Worm (Caenorhabditis elegans) whole organism, late embryonic: Measurements from ENCODE around the gene F34H10.4.

Experiments
- K02D7.2 ChIP-seq: sonication (generic microtip); optimal IDR thresholded peaks from 2 replicates; lab custom pipeline; 2017; ENCODE audit warnings: mild to moderate bottlenecking, missing genetic modification characterization, missing compliant biosample characterization
- T23F11.4 ChIP-seq: fragments of 200-800 bp; sonication (Bioruptor generic); optimal IDR thresholded peaks from 2 replicates; lab custom pipeline; 2018; ENCODE audit warnings: mild to moderate bottlenecking, missing genetic modification characterization, missing compliant biosample characterization
- ahr-1 ChIP-seq: sonication (generic microtip); optimal IDR thresholded peaks from 2 replicates; lab custom pipeline; 2016; ENCODE audit warnings: missing genetic modification characterization, missing compliant biosample characterization
- ama-1 ChIP-seq: fragments of 150-350 bp; optimal IDR thresholded peaks from 2 replicates; lab custom pipeline; 2014
- ceh-14 ChIP-seq: sonication (generic microtip); optimal IDR thresholded peaks from 2 replicates; lab custom pipeline; 2016; ENCODE audit warnings: missing genotype, missing genetic modification characterization, missing compliant biosample characterization
- ceh-18 ChIP-seq: sonication (generic microtip); optimal IDR thresholded peaks from 2 replicates; lab custom pipeline; 2016; ENCODE audit warnings: missing genetic modification characterization, missing compliant biosample characterization
- ceh-22 ChIP-seq: sonication (generic microtip); optimal IDR thresholded peaks from 2 replicates; lab custom pipeline; 2017; ENCODE audit warnings: missing biosample characterization, missing genetic modification characterization
- ceh-24 ChIP-seq: sonication (generic microtip); optimal IDR thresholded peaks from 2 replicates; lab custom pipeline; 2016; ENCODE audit warnings: mild to moderate bottlenecking, missing genetic modification characterization, missing compliant biosample characterization
- ceh-30 ChIP-seq: fragments of 150-350 bp; optimal IDR thresholded peaks from 2 replicates; lab custom pipeline; 2014; ENCODE audit warnings: missing biosample characterization, missing genetic modification characterization
- ceh-31 ChIP-seq: sonication (generic microtip); optimal IDR thresholded peaks from 2 replicates; lab custom pipeline; 2016; ENCODE audit warnings: missing genetic modification characterization, missing compliant biosample characterization
- ceh-34 ChIP-seq: sonication (generic microtip); optimal IDR thresholded peaks from 2 replicates; lab custom pipeline; 2016; ENCODE audit warnings: mild to moderate bottlenecking, missing genetic modification characterization, missing compliant biosample characterization
- ceh-6 ChIP-seq: fragments of 200-800 bp; sonication (Bioruptor generic); optimal IDR thresholded peaks from 2 replicates; lab custom pipeline; 2018; ENCODE audit warnings: mild to moderate bottlenecking, missing genetic modification characterization, missing compliant biosample characterization
- che-1 ChIP-seq: sonication (generic microtip); optimal IDR thresholded peaks from 2 replicates; lab custom pipeline; 2016; ENCODE audit warnings: mild to moderate bottlenecking, missing genetic modification characterization, missing compliant biosample characterization
- dmd-4 ChIP-seq: sonication (generic microtip); optimal IDR thresholded peaks from 2 replicates; lab custom pipeline; 2016; ENCODE audit warnings: borderline replicate concordance, missing genetic modification characterization, missing compliant biosample characterization
- dve-1 ChIP-seq: sonication (generic microtip); optimal IDR thresholded peaks from 2 replicates; lab custom pipeline; 2017; ENCODE audit warnings: antibody characterized with exemption, mild to moderate bottlenecking, missing genetic modification characterization, missing compliant biosample characterization
- elt-4 ChIP-seq: sonication (generic microtip); optimal IDR thresholded peaks from 2 replicates; lab custom pipeline; 2016; ENCODE audit warnings: missing genetic modification characterization, missing compliant biosample characterization
- fkh-10 ChIP-seq: fragments of 150-350 bp; optimal IDR thresholded peaks from 2 replicates; lab custom pipeline; 2014; ENCODE audit warnings: missing biosample characterization, missing genetic modification reagents, missing genetic modification characterization
- hlh-15 ChIP-seq: sonication (generic microtip); optimal IDR thresholded peaks from 2 replicates; lab custom pipeline; 2016; ENCODE audit warnings: missing genetic modification characterization, missing compliant biosample characterization
- hlh-6 ChIP-seq: sonication (generic microtip); optimal IDR thresholded peaks from 2 replicates; lab custom pipeline; 2016; ENCODE audit warnings: missing genotype, missing genetic modification characterization, missing compliant biosample characterization
- lim-6 ChIP-seq: sonication (generic microtip); optimal IDR thresholded peaks from 2 replicates; lab custom pipeline; 2016; ENCODE audit warnings: missing genetic modification characterization, missing compliant biosample characterization
- lin-11 ChIP-seq: fragments of 200-800 bp; sonication (Bioruptor generic); optimal IDR thresholded peaks from 2 replicates; lab custom pipeline; 2018; ENCODE audit warnings: mild to moderate bottlenecking, missing genetic modification characterization, missing compliant biosample characterization
- madf-2 ChIP-seq: sonication (generic microtip); optimal IDR thresholded peaks from 2 replicates; lab custom pipeline; 2017; ENCODE audit warnings: missing genetic modification characterization, missing compliant biosample characterization
- nhr-232 ChIP-seq: sonication (generic microtip); optimal IDR thresholded peaks from 2 replicates; lab custom pipeline; 2016; ENCODE audit warnings: missing genetic modification characterization, missing compliant biosample characterization
- npax-4 ChIP-seq: sonication (generic microtip); optimal IDR thresholded peaks from 2 replicates; lab custom pipeline; 2016; ENCODE audit warnings: missing genetic modification characterization, missing compliant biosample characterization
- pax-1 ChIP-seq: fragments of 150-350 bp; optimal IDR thresholded peaks from 2 replicates; lab custom pipeline; 2014; ENCODE audit warnings: missing biosample characterization, missing genetic modification characterization
- pha-2 ChIP-seq: sonication (generic microtip); optimal IDR thresholded peaks from 2 replicates; lab custom pipeline; 2017; ENCODE audit warnings: mild to moderate bottlenecking, missing genetic modification characterization, missing compliant biosample characterization
- pros-1 ChIP-seq: fragments of 150-350 bp; optimal IDR thresholded peaks from 2 replicates; lab custom pipeline; 2014; ENCODE audit warnings: missing biosample characterization, missing genetic modification reagents, missing genetic modification characterization
- ref-2 ChIP-seq: sonication (generic microtip); optimal IDR thresholded peaks from 2 replicates; lab custom pipeline; 2016; ENCODE audit warnings: missing genetic modification characterization, missing compliant biosample characterization
- rnt-1 ChIP-seq: sonication (generic microtip); optimal IDR thresholded peaks from 2 replicates; lab custom pipeline; 2016; ENCODE audit warnings: missing genetic modification characterization, missing compliant biosample characterization
- sox-2 ChIP-seq: fragments of 200-800 bp; sonication (Bioruptor generic); IDR thresholded peaks from 2 replicates; pipeline ENCODE4 v1.3.6; 2022; ENCODE audit warnings: missing genetic modification reagents, missing genetic modification characterization, missing compliant biosample characterization
- sox-4 ChIP-seq: sonication (generic microtip); optimal IDR thresholded peaks from 2 replicates; lab custom pipeline; 2017; ENCODE audit warnings: mild to moderate bottlenecking, missing genetic modification characterization, inconsistent platforms, missing compliant biosample characterization
- syd-9 ChIP-seq: sonication (generic microtip); optimal IDR thresholded peaks from 2 replicates; lab custom pipeline; 2016; ENCODE audit warnings: mild to moderate bottlenecking, missing genetic modification characterization, moderate library complexity, missing compliant biosample characterization
- tbx-2 ChIP-seq: sonication (generic microtip); optimal IDR thresholded peaks from 2 replicates; lab custom pipeline; 2016; ENCODE audit warnings: missing genetic modification characterization, missing compliant biosample characterization
- unc-42 ChIP-seq: sonication (generic microtip); optimal IDR thresholded peaks from 2 replicates; lab custom pipeline; 2016; ENCODE audit warnings: missing genotype, missing genetic modification characterization, missing compliant biosample characterization
- zip-5 ChIP-seq: sonication (generic microtip); optimal IDR thresholded peaks from 2 replicates; lab custom pipeline; 2016; ENCODE audit warnings: missing genetic modification characterization, missing compliant biosample characterization

The F34H10.4 gene

DNA sequence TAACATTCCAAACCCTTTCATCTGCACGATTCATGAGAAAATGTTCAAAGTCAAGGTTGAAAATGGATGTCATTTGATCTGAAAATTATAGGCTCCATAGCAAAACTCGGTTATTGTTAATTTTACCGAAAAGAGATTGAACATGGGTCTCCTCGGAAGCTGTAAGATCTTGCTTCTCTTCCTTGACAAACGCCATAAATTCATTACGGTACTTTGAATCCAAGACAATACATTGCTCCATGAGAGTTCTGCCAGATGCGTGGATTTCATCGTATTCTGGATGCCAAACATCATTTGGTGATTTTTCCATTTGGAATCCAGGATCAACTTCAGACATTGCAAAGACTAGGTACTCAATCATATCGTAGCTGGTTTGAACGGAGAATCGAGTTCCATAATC lies 17.6 kb downstream of the F34H10.4 start:
- no peak for TF ChIP-seq ama-1 (lab: Kevin White, UChicago)
- no peak for TF ChIP-seq ref-2 (tag; lab: Kevin White, UChicago)
- no peak for TF ChIP-seq T23F11.4 (GFP tag; lab: Kevin White, UChicago)
- TF ChIP-seq ceh-14 (tag; lab: Kevin White, UChicago), result no peak
- TF ChIP-seq lin-11 (tag; lab: Kevin White, UChicago), result no peak
- TF ChIP-seq rnt-1 (tag; lab: Kevin White, UChicago), result no peak
- no peak for TF ChIP-seq ahr-1 (tag; lab: Kevin White, UChicago)
- TF ChIP-seq dve-1, result no peak
- no peak for TF ChIP-seq nhr-232
- TF ChIP-seq npax-4 (tag; lab: Kevin White, UChicago), result no peak
- no peak for TF ChIP-seq sox-2 (GFP tag; lab: Robert Waterston, UW)
- no peak for TF ChIP-seq hlh-6 (tag; lab: Kevin White, UChicago)
- no peak for TF ChIP-seq che-1 (tag; lab: Kevin White, UChicago)
- no peak for TF ChIP-seq ceh-6 (GFP tag; lab: Kevin White, UChicago)
- no peak for TF ChIP-seq ceh-18
- no peak for TF ChIP-seq fkh-10 (GFP tag; lab: Kevin White, UChicago)

DNA sequence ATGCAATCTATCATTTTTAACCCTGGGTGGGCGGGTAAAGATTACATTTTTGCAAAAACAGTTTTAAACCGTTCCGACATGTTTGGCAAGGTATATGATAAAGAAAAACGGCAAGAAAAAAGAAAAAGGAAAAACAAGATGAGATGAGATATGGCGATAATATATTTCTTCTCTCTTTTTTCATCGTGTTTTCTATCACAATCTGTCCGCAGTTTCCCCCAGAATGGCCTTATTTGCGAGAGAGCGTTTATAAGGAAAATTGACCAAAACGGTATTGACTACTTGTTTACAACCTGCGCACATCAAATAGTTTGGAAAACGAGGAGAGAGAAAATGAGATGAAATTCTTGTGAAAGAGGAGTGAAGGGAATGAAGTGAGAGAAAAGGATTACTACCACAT lies 19.1 kb downstream of the F34H10.4 start:
- TF ChIP-seq ceh-30 (no peak), elt-4 (tag; lab: Kevin White, UChicago) (no peak), madf-2 (tag; lab: Kevin White, UChicago) (no peak), sox-4 (no peak), zip-5 (tag; lab: Kevin White, UChicago) (no peak)

DNA sequence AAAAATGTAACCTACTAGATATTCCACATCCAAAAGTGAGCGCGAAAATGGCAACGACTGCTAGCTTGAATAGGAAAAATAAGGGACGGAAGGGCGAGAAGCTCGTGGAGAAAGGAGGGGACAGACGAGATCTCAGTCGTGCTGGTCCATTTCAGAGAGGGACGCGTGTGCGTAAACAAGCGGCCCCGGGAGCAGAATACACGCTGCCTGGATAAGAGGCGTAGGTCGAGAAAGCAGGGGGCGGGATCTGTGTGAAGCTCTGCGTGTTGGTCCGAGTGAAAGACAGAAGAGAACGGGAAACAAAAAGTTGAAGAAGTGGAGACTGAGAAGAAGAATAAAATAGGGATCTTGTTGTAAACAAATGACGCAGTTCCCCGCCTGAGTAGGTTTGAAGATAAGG lies 20.2 kb downstream of the F34H10.4 start, which contains the start of gene T14B1.1:
Gene T14B1.1, minus strand, starts transcription at position 170 of the 400 bp plus-strand sequence.
- TF ChIP-seq ceh-31 (tag; lab: Kevin White, UChicago), result peak; percentile 55
- peak; percentile 16 for TF ChIP-seq rnt-1 (tag; lab: Kevin White, UChicago)
- TF ChIP-seq ref-2 (tag; lab: Kevin White, UChicago), result peak; percentile 20
- peak; percentile 13 for TF ChIP-seq tbx-2 (tag; lab: Kevin White, UChicago)
- no peak for TF ChIP-seq K02D7.2 (tag; lab: Kevin White, UChicago)
- TF ChIP-seq ceh-30, result no peak
- peak; percentile 23 for TF ChIP-seq hlh-6 (tag; lab: Kevin White, UChicago)
- TF ChIP-seq syd-9 (tag; lab: Kevin White, UChicago), result peak; percentile 46
- peak; percentile 17 for TF ChIP-seq unc-42 (tag; lab: Kevin White, UChicago)
- peak; percentile 4 for TF ChIP-seq ceh-34

DNA sequence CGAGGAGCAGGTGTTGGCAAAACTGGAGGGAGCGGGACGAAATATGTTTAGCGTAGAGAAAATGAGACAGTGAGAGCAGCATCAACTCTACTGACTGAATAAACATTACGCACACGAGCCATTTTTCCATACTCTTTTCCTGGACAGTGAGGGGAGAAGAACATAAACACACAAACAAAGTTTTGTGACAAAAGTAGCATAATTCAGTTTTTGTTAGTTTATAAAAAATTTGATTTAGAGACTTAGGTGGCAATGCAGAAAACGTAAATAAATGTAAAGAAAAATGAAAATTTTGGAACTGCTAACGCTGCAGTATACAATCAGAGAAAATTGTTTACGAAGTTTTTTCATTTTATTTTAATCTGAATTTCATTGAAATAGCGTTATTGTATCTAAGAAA lies 24.9 kb downstream of the F34H10.4 start:
- no peak for TF ChIP-seq pha-2 (tag; lab: Kevin White, UChicago)
- TF ChIP-seq lin-11 (tag; lab: Kevin White, UChicago), result no peak
- no peak for TF ChIP-seq dve-1
- no peak for TF ChIP-seq madf-2 (tag; lab: Kevin White, UChicago)
- TF ChIP-seq, all 69 proteins: peak for 0

DNA sequence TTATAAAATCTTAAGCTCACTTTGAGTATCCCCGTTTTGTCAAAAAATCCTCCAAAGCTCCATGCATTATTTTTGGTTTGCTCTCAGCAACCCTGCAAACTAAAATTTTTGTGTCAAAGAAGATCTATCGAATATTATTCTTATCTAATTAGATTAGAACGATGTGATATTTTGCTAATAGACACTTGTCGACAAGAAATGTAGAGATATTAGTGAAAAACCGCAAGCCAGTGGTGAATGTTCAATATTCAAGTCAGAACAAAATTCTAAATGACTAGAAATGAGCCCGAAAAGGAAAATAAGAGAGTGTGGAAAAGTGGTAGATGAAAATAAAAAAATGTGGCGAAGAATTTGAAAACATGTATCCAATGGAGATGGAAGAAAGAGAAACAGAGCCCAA lies 26.5 kb downstream of the F34H10.4 start, which contains the start of gene C43C3.4:
Gene C43C3.4, minus strand, starts transcription at position 101 of the 400 bp plus-strand sequence.
- TF ChIP-seq ceh-24 (tag; lab: Kevin White, UChicago) (no peak), ceh-22 (tag; lab: Kevin White, UChicago) (no peak), zip-5 (tag; lab: Kevin White, UChicago) (no peak), sox-4 (no peak), hlh-15 (tag; lab: Kevin White, UChicago) (no peak), lim-6 (tag; lab: Kevin White, UChicago) (no peak), dmd-4 (tag; lab: Kevin White, UChicago) (no peak), pha-2 (tag; lab: Kevin White, UChicago) (no peak), tbx-2 (tag; lab: Kevin White, UChicago) (no peak), pros-1 (tag; lab: Kevin White, UChicago) (no peak), pax-1 (tag; lab: Kevin White, UChicago) (no peak)
